Worm (Caenorhabditis elegans) whole organism, young adult: ENCODE data around the gene EEED8.18.
A peak's percentile ranks its signal among the peaks of the same experiment; 100 is the strongest.

Source experiments
- B0261.1 ChIP-seq: sonication (generic microtip); optimal IDR thresholded peaks from 2 replicates; lab custom pipeline; 2016; ENCODE audit warnings: mild to moderate bottlenecking, missing genetic modification characterization, moderate library complexity, missing compliant biosample characterization
- C06A6.2 ChIP-seq: fragments of 200-800 bp; sonication (Bioruptor generic); conservative IDR thresholded peaks from 2 replicates; pipeline ENCODE4 v1.3.6; 2022; ENCODE audit warnings: missing genetic modification characterization, missing compliant biosample characterization
- D2030.7 ChIP-seq: fragments of 200-800 bp; sonication (Bioruptor generic); IDR thresholded peaks from 2 replicates; pipeline ENCODE4 v1.3.6; 2022; ENCODE audit warnings: missing genetic modification reagents, missing genetic modification characterization, missing compliant biosample characterization
- F23B12.7 ChIP-seq: sonication (generic microtip); optimal IDR thresholded peaks from 2 replicates; lab custom pipeline; 2017; ENCODE audit warnings: missing genetic modification characterization, mild to moderate bottlenecking, missing compliant biosample characterization, antibody characterized with exemption, moderate library complexity; ENCODE audit not compliant: insufficient read depth
- F33H1.4 ChIP-seq: fragments of 200-800 bp; sonication (Bioruptor generic); IDR thresholded peaks from 2 replicates; pipeline ENCODE4 v1.3.6; 2022; ENCODE audit warnings: missing genetic modification reagents, missing genetic modification characterization, missing compliant biosample characterization
- F37B4.10 ChIP-seq: fragments of 200-800 bp; sonication (Bioruptor generic); IDR thresholded peaks from 2 replicates; pipeline ENCODE4 v1.3.6; 2022; ENCODE audit warnings: missing genetic modification characterization, missing compliant biosample characterization
- F57A8.1 ChIP-seq: fragments of 200-800 bp; sonication (Bioruptor generic); optimal IDR thresholded peaks from 2 replicates; lab custom pipeline; 2018; ENCODE audit warnings: mild to moderate bottlenecking, missing genetic modification characterization, moderate library complexity, missing compliant biosample characterization
- F57C9.4 ChIP-seq: sonication (generic microtip); optimal IDR thresholded peaks from 2 replicates; lab custom pipeline; 2017; ENCODE audit warnings: mild to moderate bottlenecking, missing genetic modification characterization, missing compliant biosample characterization
- T26A5.8 ChIP-seq: sonication (generic microtip); optimal IDR thresholded peaks from 2 replicates; lab custom pipeline; 2016; ENCODE audit warnings: missing genetic modification characterization, missing compliant biosample characterization
- Y56A3A.18 ChIP-seq: fragments of 200-800 bp; sonication (Bioruptor generic); IDR thresholded peaks from 2 replicates; pipeline ENCODE4 v1.3.6; 2022; ENCODE audit warnings: missing genetic modification reagents, missing genetic modification characterization, missing compliant biosample characterization
- Y67H2A.10 ChIP-seq: fragments of 200-800 bp; sonication (Bioruptor generic); conservative IDR thresholded peaks from 2 replicates; pipeline ENCODE4 v1.3.6; 2022; ENCODE audit warnings: missing genetic modification reagents, missing genetic modification characterization, missing compliant biosample characterization
- ama-1 ChIP-seq, 3 experiments: fragments of 150-350 bp in 1 of 3; sonication (generic microtip) in 2 of 3; optimal IDR thresholded peaks; 2 replicates each; lab custom pipeline; 2014 to 2018; ENCODE audit warnings: missing biosample characterization in 2 of 3, missing genetic modification characterization in 2 of 3, missing genetic modification reagents in 2 of 3
- aptf-2 ChIP-seq: fragments of 200-800 bp; sonication (Bioruptor generic); conservative IDR thresholded peaks from 2 replicates; pipeline ENCODE4 v1.3.6; 2022; ENCODE audit warnings: missing genetic modification reagents, missing genetic modification characterization, missing compliant biosample characterization
- atf-7 ChIP-seq: sonication (generic microtip); optimal IDR thresholded peaks from 2 replicates; lab custom pipeline; 2017; ENCODE audit warnings: mild to moderate bottlenecking, missing genetic modification characterization, missing compliant biosample characterization
- attf-6 ChIP-seq: fragments of 200-800 bp; sonication (Bioruptor generic); IDR thresholded peaks from 2 replicates; pipeline ENCODE4 v1.3.6; 2022; ENCODE audit warnings: missing genetic modification reagents, missing genetic modification characterization, missing compliant biosample characterization
- ceh-27 ChIP-seq: fragments of 200-800 bp; sonication (Bioruptor generic); optimal IDR thresholded peaks from 2 replicates; lab custom pipeline; 2018; ENCODE audit warnings: mild to moderate bottlenecking, missing genetic modification characterization, moderate library complexity, missing compliant biosample characterization
- chd-7 ChIP-seq: sonication (generic microtip); optimal IDR thresholded peaks from 2 replicates; lab custom pipeline; 2016; ENCODE audit warnings: mild to moderate bottlenecking, missing genetic modification characterization, moderate library complexity, missing compliant biosample characterization
- dox-1 ChIP-seq: fragments of 200-800 bp; sonication (Bioruptor generic); IDR thresholded peaks from 2 replicates; pipeline ENCODE4 v1.3.6; 2022; ENCODE audit warnings: missing genetic modification reagents, missing genetic modification characterization, missing compliant biosample characterization
- egl-18 ChIP-seq: fragments of 200-800 bp; sonication (Bioruptor generic); IDR thresholded peaks from 2 replicates; pipeline ENCODE4 v1.3.6; 2022; ENCODE audit warnings: missing genetic modification reagents, missing genetic modification characterization, missing compliant biosample characterization
- egrh-3 ChIP-seq: fragments of 200-800 bp; sonication (Bioruptor generic); IDR thresholded peaks from 2 replicates; pipeline ENCODE4 v1.3.6; 2022; ENCODE audit warnings: missing genetic modification reagents, missing genetic modification characterization, missing compliant biosample characterization
- ekl-4 ChIP-seq: fragments of 200-800 bp; sonication (Bioruptor generic); IDR thresholded peaks from 2 replicates; pipeline ENCODE4 v1.3.6; 2022; ENCODE audit warnings: missing genetic modification reagents, missing genetic modification characterization, missing compliant biosample characterization
- ets-4 ChIP-seq: fragments of 200-800 bp; sonication (Bioruptor generic); optimal IDR thresholded peaks from 2 replicates; lab custom pipeline; 2018; ENCODE audit warnings: mild to moderate bottlenecking, missing genetic modification characterization, missing compliant biosample characterization
- fkh-3 ChIP-seq: sonication (generic microtip); optimal IDR thresholded peaks from 2 replicates; lab custom pipeline; 2016; ENCODE audit warnings: mild to moderate bottlenecking, missing genetic modification characterization, missing compliant biosample characterization
- him-1 ChIP-seq: sonication (generic microtip); optimal IDR thresholded peaks from 2 replicates; lab custom pipeline; 2016; ENCODE audit warnings: missing genotype, missing genetic modification reagents, missing genetic modification characterization, missing compliant biosample characterization
- hsf-1 ChIP-seq: fragments of 200-800 bp; sonication (Bioruptor generic); IDR thresholded peaks from 2 replicates; pipeline ENCODE4 v1.3.6; 2022; ENCODE audit warnings: missing genetic modification reagents, missing genetic modification characterization, missing compliant biosample characterization
- lag-1 ChIP-seq: fragments of 200-800 bp; sonication (Bioruptor generic); IDR thresholded peaks from 2 replicates; pipeline ENCODE4 v1.3.6; 2022; ENCODE audit warnings: missing genetic modification reagents, missing genetic modification characterization, missing compliant biosample characterization
- lir-1 ChIP-seq: fragments of 200-800 bp; sonication (Bioruptor generic); conservative IDR thresholded peaks from 2 replicates; pipeline ENCODE4 v1.3.6; 2022; ENCODE audit warnings: missing genetic modification reagents, missing genetic modification characterization, missing compliant biosample characterization
- lsl-1 ChIP-seq: fragments of 200-800 bp; sonication (Bioruptor generic); optimal IDR thresholded peaks from 2 replicates; lab custom pipeline; 2018; ENCODE audit warnings: mild to moderate bottlenecking, missing genetic modification characterization, moderate library complexity, missing compliant biosample characterization
- lsy-27 ChIP-seq: sonication (generic microtip); optimal IDR thresholded peaks from 2 replicates; lab custom pipeline; 2017; ENCODE audit warnings: missing genetic modification characterization, mild to moderate bottlenecking, missing compliant biosample characterization, antibody characterized with exemption, missing genotype, borderline replicate concordance; ENCODE audit not compliant: insufficient read depth
- madf-6 ChIP-seq: fragments of 200-800 bp; sonication (Bioruptor generic); IDR thresholded peaks from 2 replicates; pipeline ENCODE4 v1.3.6; 2022; ENCODE audit warnings: missing genetic modification reagents, missing genetic modification characterization, missing compliant biosample characterization
- mcd-1 ChIP-seq: fragments of 200-800 bp; sonication (Bioruptor generic); IDR thresholded peaks from 2 replicates; pipeline ENCODE4 v1.3.6; 2022; ENCODE audit warnings: missing genetic modification reagents, missing genetic modification characterization, missing compliant biosample characterization
- mes-4 ChIP-seq: sonication (generic microtip); optimal IDR thresholded peaks from 2 replicates; lab custom pipeline; 2016; ENCODE audit warnings: missing genotype, missing genetic modification characterization, missing compliant biosample characterization
- mxl-1 ChIP-seq: sonication (generic microtip); optimal IDR thresholded peaks from 2 replicates; lab custom pipeline; 2016; ENCODE audit warnings: missing genetic modification characterization, missing compliant biosample characterization
- nfya-1 ChIP-seq: sonication (generic microtip); optimal IDR thresholded peaks from 2 replicates; lab custom pipeline; 2017; ENCODE audit warnings: antibody characterized with exemption, missing compliant biosample characterization, missing genetic modification characterization, borderline replicate concordance; ENCODE audit not compliant: insufficient read depth
- nhr-179 ChIP-seq: sonication (generic microtip); optimal IDR thresholded peaks from 2 replicates; lab custom pipeline; 2016; ENCODE audit warnings: mild to moderate bottlenecking, missing genetic modification characterization, missing compliant biosample characterization
- pha-4 ChIP-seq: fragments of 150-350 bp; sonication (generic microtip); optimal IDR thresholded peaks from 2 replicates; lab custom pipeline; 2014; ENCODE audit warnings: missing biosample characterization, missing genetic modification reagents, missing genetic modification characterization
- rec-8 ChIP-seq, 2 experiments: sonication (generic microtip); optimal IDR thresholded peaks; 2 replicates each; lab custom pipeline; 2016; ENCODE audit warnings: mild to moderate bottlenecking in 2 of 2, missing genetic modification characterization in 2 of 2, missing genetic modification reagents in 2 of 2, missing genotype in 2 of 2, missing biosample characterization in 1 of 2, missing compliant biosample characterization in 1 of 2, moderate library complexity in 1 of 2
- repo-1 ChIP-seq: sonication (generic microtip); optimal IDR thresholded peaks from 2 replicates; lab custom pipeline; 2017; ENCODE audit warnings: mild to moderate bottlenecking, missing genetic modification characterization, missing compliant biosample characterization
- sdz-38 ChIP-seq: sonication (generic microtip); optimal IDR thresholded peaks from 2 replicates; lab custom pipeline; 2016; ENCODE audit warnings: missing genotype, missing genetic modification characterization, missing compliant biosample characterization
- snpc-3.4 ChIP-seq: sonication (generic microtip); optimal IDR thresholded peaks from 2 replicates; lab custom pipeline; 2017; ENCODE audit warnings: missing genetic modification characterization, mild to moderate bottlenecking, missing compliant biosample characterization, antibody characterized with exemption, moderate library complexity, missing genotype, missing genetic modification reagents
- somi-1 ChIP-seq: fragments of 200-800 bp; sonication (Bioruptor generic); optimal IDR thresholded peaks from 2 replicates; lab custom pipeline; 2018; ENCODE audit warnings: mild to moderate bottlenecking, missing genetic modification characterization, missing compliant biosample characterization
- tbp1 ChIP-seq: fragments of 200-800 bp; sonication (Bioruptor generic); optimal IDR thresholded peaks from 2 replicates; lab custom pipeline; 2018; ENCODE audit warnings: mild to moderate bottlenecking, missing genetic modification characterization, missing compliant biosample characterization
- tbx-9 ChIP-seq: sonication (generic microtip); optimal IDR thresholded peaks from 2 replicates; lab custom pipeline; 2016; ENCODE audit warnings: borderline replicate concordance, missing genetic modification characterization, inconsistent platforms, missing compliant biosample characterization
- zim-3 ChIP-seq: sonication (generic microtip); optimal IDR thresholded peaks from 2 replicates; lab custom pipeline; 2017; ENCODE audit warnings: mild to moderate bottlenecking, missing genetic modification characterization, moderate library complexity, missing compliant biosample characterization
- ztf-3 ChIP-seq: fragments of 200-800 bp; sonication (Bioruptor generic); optimal IDR thresholded peaks from 2 replicates; lab custom pipeline; 2018; ENCODE audit warnings: mild to moderate bottlenecking, missing genetic modification characterization, missing compliant biosample characterization

Gene EEED8.18

ce11 chrII:5426054-5426453, 13.6 kb upstream of the EEED8.18 start (continued):
- TF ChIP-seq mcd-1 (peak; percentile 51), atf-7 (tag; lab: Kevin White, UChicago) (peak; percentile 47), mxl-1 (tag; lab: Kevin White, UChicago) (no peak), somi-1 (GFP tag; lab: Kevin White, UChicago) (peak; percentile 6), C06A6.2 (peak; percentile 26; the same call in 1 of the 2 replicates), tbx-9 (tag; lab: Kevin White, UChicago) (no peak), ets-4 (GFP tag; lab: Kevin White, UChicago) (peak; percentile 13), F37B4.10 (GFP tag; lab: Robert Waterston, UW) (no peak), snpc-3.4 (tag; lab: Kevin White, UChicago) (no peak), Y67H2A.10 (no peak; the same call in 1 of the 2 replicates), ceh-27 (GFP tag; lab: Kevin White, UChicago) (peak; percentile 57)

- TF ChIP-seq ztf-3 (GFP tag; lab: Kevin White, UChicago) (no peak), sdz-38 (tag; lab: Kevin White, UChicago) (no peak), D2030.7 (GFP tag; lab: Robert Waterston, UW) (no peak), lsy-27 (tag; lab: Kevin White, UChicago) (no peak), ama-1 (optimal IDR thresholded peaks at IDR 0.05; lab: Kevin White, UChicago) (no peak), ama-1 (GFP tag; optimal IDR thresholded peaks at IDR 0.05; lab: Kevin White, UChicago) (no peak), aptf-2 (no peak), Y56A3A.18 (no peak), mes-4 (no peak), attf-6 (GFP tag; lab: Robert Waterston, UW) (no peak), hsf-1 (GFP tag; lab: Robert Waterston, UW) (no peak), fkh-3 (tag; lab: Kevin White, UChicago) (no peak), F23B12.7 (tag; lab: Kevin White, UChicago) (no peak), tbp1 (GFP tag; lab: Kevin White, UChicago) (no peak), egl-18 (GFP tag; lab: Robert Waterston, UW) (no peak), T26A5.8 (no peak), lag-1 (GFP tag; lab: Robert Waterston, UW) (no peak), mxl-1 (tag; lab: Kevin White, UChicago) (peak; percentile 6), F57A8.1 (GFP tag; lab: Kevin White, UChicago) (no peak), F57C9.4 (no peak), dox-1 (GFP tag; lab: Robert Waterston, UW) (no peak), B0261.1 (tag; lab: Kevin White, UChicago) (no peak), nhr-179 (tag; lab: Kevin White, UChicago) (no peak), repo-1 (peak; percentile 16), madf-6 (GFP tag; lab: Robert Waterston, UW) (0 out of 2 replicates have a peak, but pooled peaks have one; percentile 14), ekl-4 (GFP tag; lab: Robert Waterston, UW) (no peak)
Observed at ce11 chrII:5425633-5426032, 13.2 kb upstream of the EEED8.18 start, which contains the start of gene F07F6.8. F07F6.8 (minus strand) TSS chrII:5425733.

- TF ChIP-seq lsl-1 (GFP tag; lab: Kevin White, UChicago) (peak; percentile 93), rec-8 (tag; optimal IDR thresholded peaks at IDR 0.05; lab: Kevin White, UChicago) (no peak), zim-3 (tag; lab: Kevin White, UChicago) (no peak), B0261.1 (tag; lab: Kevin White, UChicago) (no peak), chd-7 (tag; lab: Kevin White, UChicago) (no peak), mxl-1 (tag; lab: Kevin White, UChicago) (no peak), egrh-3 (GFP tag; lab: Robert Waterston, UW) (no peak), somi-1 (GFP tag; lab: Kevin White, UChicago) (no peak), mcd-1 (peak; percentile 20; the same call in 1 of the 2 replicates), pha-4 (tag; lab: Kevin White, UChicago) (no peak), him-1 (tag; lab: Kevin White, UChicago) (peak; percentile 15), ets-4 (GFP tag; lab: Kevin White, UChicago) (no peak), lir-1 (GFP tag; lab: Robert Waterston, UW) (no peak), F33H1.4 (GFP tag; lab: Robert Waterston, UW) (peak; percentile 76), F57A8.1 (GFP tag; lab: Kevin White, UChicago) (no peak), F23B12.7 (tag; lab: Kevin White, UChicago) (no peak), nfya-1 (tag; lab: Kevin White, UChicago) (no peak)
Observed at ce11 chrII:5423832-5424231, 11.4 kb upstream of the EEED8.18 start, which contains the start of gene F07F6.7. F07F6.7 (minus strand) TSS chrII:5423858.
